Fruit fly (Drosophila melanogaster): ENCODE measurements around the gene CG11426.
A peak's percentile ranks its signal among the peaks of the same experiment; 100 is the strongest.

Gene CG11426

dm6 chr3L:22470299-22470791 lies at the start of gene CG11426:
Gene CG11426, plus strand, starts transcription at chr3L:22470556.
- no peak for TF ChIP-seq usp (GFP tag; optimal IDR thresholded peaks at IDR 0.05)
- TF ChIP-seq Dll (optimal IDR thresholded peaks at IDR 0.05) = no peak
- TF ChIP-seq EcR (GFP tag; optimal IDR thresholded peaks at IDR 0.05) = no peak
- TF ChIP-seq pan (optimal IDR thresholded peaks at IDR 0.05) = no peak
- no peak for TF ChIP-seq psq (optimal IDR thresholded peaks at IDR 0.05)
- no peak for TF ChIP-seq CG8478 (optimal IDR thresholded peaks at IDR 0.05)

- TF ChIP-seq psq (optimal IDR thresholded peaks at IDR 0.05) (no peak), pan (optimal IDR thresholded peaks at IDR 0.05) (no peak), EcR (GFP tag; optimal IDR thresholded peaks at IDR 0.05) (peak in 1 of 2 experiments; percentile 65)
Measured at dm6 chr3L:22420603-22421308, 49.6 kb upstream of the CG11426 start.

- TF ChIP-seq CG8478 (optimal IDR thresholded peaks at IDR 0.05) (no peak), pan (optimal IDR thresholded peaks at IDR 0.05) (no peak), EcR (GFP tag; optimal IDR thresholded peaks at IDR 0.05) (no peak), Dll (optimal IDR thresholded peaks at IDR 0.05) (no peak), psq (optimal IDR thresholded peaks at IDR 0.05) (no peak), usp (GFP tag; optimal IDR thresholded peaks at IDR 0.05) (no peak)
Measured at dm6 chr3L:22424711-22425110, 45.6 kb upstream of the CG11426 start.

dm6 chr3L:22437111-22437510 lies 33.2 kb upstream of the CG11426 start:
- TF ChIP-seq CG8478 (optimal IDR thresholded peaks at IDR 0.05) (no peak), EcR (GFP tag; optimal IDR thresholded peaks at IDR 0.05) (no peak)

dm6 chr3L:22454368-22454767 lies 16.0 kb upstream of the CG11426 start, which contains the start of gene CG11449:
Gene CG11449, plus strand, starts transcription at chr3L:22454373.
- no peak for TF ChIP-seq CG8478 (optimal IDR thresholded peaks at IDR 0.05)
- no peak for TF ChIP-seq Dll (optimal IDR thresholded peaks at IDR 0.05)
- no peak for TF ChIP-seq EcR (GFP tag; optimal IDR thresholded peaks at IDR 0.05)
- no peak for TF ChIP-seq usp (GFP tag; optimal IDR thresholded peaks at IDR 0.05)
- no peak for TF ChIP-seq pan (optimal IDR thresholded peaks at IDR 0.05)
- TF ChIP-seq psq (optimal IDR thresholded peaks at IDR 0.05) = no peak

- TF ChIP-seq EcR (GFP tag; optimal IDR thresholded peaks at IDR 0.05) = no peak
- TF ChIP-seq Dll (optimal IDR thresholded peaks at IDR 0.05) = no peak
- no peak for TF ChIP-seq pan (optimal IDR thresholded peaks at IDR 0.05)
- no peak for TF ChIP-seq psq (optimal IDR thresholded peaks at IDR 0.05)
- no peak for TF ChIP-seq CG8478 (optimal IDR thresholded peaks at IDR 0.05)
- no peak for TF ChIP-seq usp (GFP tag; optimal IDR thresholded peaks at IDR 0.05)
Measured at dm6 chr3L:22455953-22456488, 14.3 kb upstream of the CG11426 start.

dm6 chr3L:22458271-22458670 lies 12.1 kb upstream of the CG11426 start:
- no peak for TF ChIP-seq CG8478 (optimal IDR thresholded peaks at IDR 0.05)
- no peak for TF ChIP-seq pan (optimal IDR thresholded peaks at IDR 0.05)
- no peak for TF ChIP-seq Dll (optimal IDR thresholded peaks at IDR 0.05)
- no peak for TF ChIP-seq usp (GFP tag; optimal IDR thresholded peaks at IDR 0.05)

dm6 chr3L:22458898-22459524 lies 11.3 kb upstream of the CG11426 start:
- TF ChIP-seq usp (GFP tag; optimal IDR thresholded peaks at IDR 0.05) (no peak), EcR (GFP tag; optimal IDR thresholded peaks at IDR 0.05) (no peak), CG8478 (optimal IDR thresholded peaks at IDR 0.05) (no peak), pan (optimal IDR thresholded peaks at IDR 0.05) (no peak), Dll (optimal IDR thresholded peaks at IDR 0.05) (no peak), psq (optimal IDR thresholded peaks at IDR 0.05) (no peak)

- TF ChIP-seq CG8478 (optimal IDR thresholded peaks at IDR 0.05) = no peak
- no peak for TF ChIP-seq psq (optimal IDR thresholded peaks at IDR 0.05)
- no peak for TF ChIP-seq Dll (optimal IDR thresholded peaks at IDR 0.05)
- no peak for TF ChIP-seq pan (optimal IDR thresholded peaks at IDR 0.05)
- TF ChIP-seq EcR (GFP tag; optimal IDR thresholded peaks at IDR 0.05) = no peak
- TF ChIP-seq usp (GFP tag; optimal IDR thresholded peaks at IDR 0.05) = no peak
Measured at dm6 chr3L:22460428-22460827, 9.9 kb upstream of the CG11426 start.

- TF ChIP-seq pan (optimal IDR thresholded peaks at IDR 0.05) = no peak
- TF ChIP-seq usp (GFP tag; optimal IDR thresholded peaks at IDR 0.05) = no peak
- TF ChIP-seq EcR (GFP tag; optimal IDR thresholded peaks at IDR 0.05) = no peak
- no peak for TF ChIP-seq CG8478 (optimal IDR thresholded peaks at IDR 0.05)
- TF ChIP-seq psq (optimal IDR thresholded peaks at IDR 0.05) = no peak
- no peak for TF ChIP-seq Dll (optimal IDR thresholded peaks at IDR 0.05)
Measured at dm6 chr3L:22460918-22461634, 9.3 kb upstream of the CG11426 start, which contains the start of gene laza. Gene laza, minus strand, starts transcription at chr3L:22461131.

dm6 chr3L:22463412-22463811 lies 6.9 kb upstream of the CG11426 start:
- no peak for TF ChIP-seq pan (optimal IDR thresholded peaks at IDR 0.05)
- no peak for TF ChIP-seq EcR (GFP tag; optimal IDR thresholded peaks at IDR 0.05)
- no peak for TF ChIP-seq CG8478 (optimal IDR thresholded peaks at IDR 0.05)
- TF ChIP-seq Dll (optimal IDR thresholded peaks at IDR 0.05) = no peak
- TF ChIP-seq psq (optimal IDR thresholded peaks at IDR 0.05) = no peak
- TF ChIP-seq usp (GFP tag; optimal IDR thresholded peaks at IDR 0.05) = no peak

Measured in whole organism.